Worm (Caenorhabditis elegans) whole organism, young adult: ENCODE measurements around the gene syx-16.

Experiments used
- F33H1.4 ChIP-seq: fragments of 200-800 bp; sonication (Bioruptor generic); IDR thresholded peaks from 2 replicates; pipeline ENCODE4 v1.3.6; 2022; ENCODE audit warnings: missing genetic modification reagents, missing genetic modification characterization, missing compliant biosample characterization
- nfya-1 ChIP-seq: sonication (generic microtip); optimal IDR thresholded peaks from 2 replicates; lab custom pipeline; 2017; ENCODE audit warnings: antibody characterized with exemption, missing compliant biosample characterization, missing genetic modification characterization, borderline replicate concordance; ENCODE audit not compliant: insufficient read depth
- pbrm-1 ChIP-seq: fragments of 200-800 bp; sonication (Bioruptor generic); IDR thresholded peaks from 2 replicates; pipeline ENCODE4 v1.3.6; 2022; ENCODE audit warnings: missing genetic modification reagents, missing genetic modification characterization, missing compliant biosample characterization
- pha-4 ChIP-seq: fragments of 150-350 bp; sonication (generic microtip); optimal IDR thresholded peaks from 2 replicates; lab custom pipeline; 2014; ENCODE audit warnings: missing biosample characterization, missing genetic modification reagents, missing genetic modification characterization
- repo-1 ChIP-seq: sonication (generic microtip); optimal IDR thresholded peaks from 2 replicates; lab custom pipeline; 2017; ENCODE audit warnings: mild to moderate bottlenecking, missing genetic modification characterization, missing compliant biosample characterization
- unc-62 ChIP-seq: fragments of 150-350 bp; optimal IDR thresholded peaks from 2 replicates; lab custom pipeline; 2014; ENCODE audit warnings: missing biosample characterization, missing genetic modification reagents, missing genetic modification characterization
- xnd-1 ChIP-seq: sonication (generic microtip); optimal IDR thresholded peaks from 2 replicates; lab custom pipeline; 2016; ENCODE audit warnings: missing genotype, missing genetic modification reagents, missing genetic modification characterization, missing compliant biosample characterization
- ztf-26 ChIP-seq: sonication (generic microtip); optimal IDR thresholded peaks from 2 replicates; lab custom pipeline; 2017; ENCODE audit warnings: missing genetic modification characterization, missing compliant biosample characterization
- ztf-6 ChIP-seq: fragments of 200-800 bp; sonication (Bioruptor generic); IDR thresholded peaks from 2 replicates; pipeline ENCODE4 v1.3.6; 2022; ENCODE audit warnings: missing genetic modification reagents, missing genetic modification characterization, missing compliant biosample characterization

ce11 chrIII:5206861-5207414 lies 2.0 kb downstream of the syx-16 start, which contains the start of gene morc-1:
- TF ChIP-seq pha-4 (tag; lab: Kevin White, UChicago) (no peak), unc-62 (GFP tag; lab: Kevin White, UChicago) (no peak), xnd-1 (tag; lab: Kevin White, UChicago) (no peak), pbrm-1 (no peak), repo-1 (tag; lab: Kevin White, UChicago) (no peak), F33H1.4 (GFP tag; lab: Robert Waterston, UW) (peak; percentile 62; the same call in 1 of the 2 replicates), nfya-1 (tag; lab: Kevin White, UChicago) (no peak), ztf-26 (tag; lab: Kevin White, UChicago) (no peak), ztf-6 (GFP tag; lab: Robert Waterston, UW) (no peak)
